Worm (Caenorhabditis elegans) whole organism, midembryonic: ENCODE data around the gene Y94H6A.10.
"Not testable (repeated sequence)": the region's sequence is repeated elsewhere in the genome, so short reads cannot be mapped to it uniquely, and the experiment has no call there.

Experiments
- T22C8.4 ChIP-seq: fragments of 200-800 bp; sonication (Bioruptor generic); IDR thresholded peaks from 2 replicates; pipeline ENCODE4 v1.3.6; 2022; ENCODE audit warnings: missing genetic modification characterization, missing compliant biosample characterization
- cog-1 ChIP-seq: sonication (generic microtip); optimal IDR thresholded peaks from 2 replicates; lab custom pipeline; 2016; ENCODE audit warnings: missing genetic modification characterization, missing compliant biosample characterization
- flt-1 ChIP-seq: fragments of 200-800 bp; sonication (Bioruptor generic); IDR thresholded peaks from 2 replicates; pipeline ENCODE4 v1.3.6; 2022; ENCODE audit warnings: missing genetic modification characterization, missing compliant biosample characterization
- klf-2 ChIP-seq: fragments of 200-800 bp; sonication (Bioruptor generic); conservative IDR thresholded peaks from 2 replicates; pipeline ENCODE4 v1.3.6; 2022; ENCODE audit warnings: missing genetic modification reagents, missing genetic modification characterization, missing compliant biosample characterization
- med-1 ChIP-seq: sonication (generic microtip); optimal IDR thresholded peaks from 2 replicates; lab custom pipeline; 2017; ENCODE audit warnings: missing genetic modification characterization, mild to moderate bottlenecking, missing compliant biosample characterization, antibody characterized with exemption, missing genetic modification reagents; ENCODE audit not compliant: insufficient read depth
- ref-1 ChIP-seq: fragments of 200-800 bp; sonication (Bioruptor generic); conservative IDR thresholded peaks from 2 replicates; pipeline ENCODE4 v1.3.6; 2022; ENCODE audit warnings: missing genetic modification reagents, missing genetic modification characterization, missing compliant biosample characterization
- tab-1 ChIP-seq: fragments of 200-800 bp; sonication (Bioruptor generic); IDR thresholded peaks from 2 replicates; pipeline ENCODE4 v1.3.6; 2022; ENCODE audit warnings: missing genetic modification characterization, missing compliant biosample characterization
- ztf-23 ChIP-seq: fragments of 200-800 bp; sonication (Bioruptor generic); IDR thresholded peaks from 2 replicates; pipeline ENCODE4 v1.3.6; 2022; ENCODE audit warnings: missing genetic modification reagents, missing genetic modification characterization, missing compliant biosample characterization
- ztf-29 ChIP-seq: fragments of 200-800 bp; sonication (Bioruptor generic); IDR thresholded peaks from 2 replicates; pipeline ENCODE4 v1.3.6; 2022; ENCODE audit warnings: missing genetic modification reagents, missing genetic modification characterization, missing compliant biosample characterization

Y94H6A.10 gene

DNA sequence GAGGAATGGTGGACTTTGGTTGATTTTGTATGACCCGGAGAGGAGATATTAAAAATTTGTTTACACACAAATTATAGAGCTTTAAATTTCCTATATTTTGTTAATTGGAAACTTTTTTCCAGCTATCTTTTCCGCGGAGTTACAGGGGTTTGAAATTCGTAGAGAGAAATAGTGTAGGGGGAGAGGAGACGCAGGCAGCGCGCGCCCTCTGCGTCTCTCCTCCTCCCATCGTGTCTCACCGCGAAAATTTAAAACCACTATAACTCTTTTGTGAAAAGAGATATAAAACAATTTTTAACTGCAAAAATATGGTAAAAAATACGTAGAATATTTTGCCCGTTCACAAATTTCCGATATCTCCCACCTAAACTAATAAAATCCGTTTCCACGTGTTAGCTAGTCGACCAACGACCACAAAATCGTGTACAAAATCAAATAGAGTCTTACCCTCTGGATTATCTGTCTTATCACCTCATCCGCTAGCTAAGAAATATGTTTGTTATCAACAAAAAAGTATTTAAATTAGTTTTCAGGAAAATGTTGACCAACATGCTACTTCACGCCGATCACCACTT lies 32.1 kb upstream of the Y94H6A.10 start, which contains the start of gene nhr-277:
Gene nhr-277, plus strand, starts transcription at position 525 of the 575 bp plus-strand sequence.
- no peak for TF ChIP-seq ztf-23 (GFP tag; lab: Robert Waterston, UW)
- no peak for TF ChIP-seq ref-1
- TF ChIP-seq flt-1 (GFP tag; lab: Robert Waterston, UW): no peak
- TF ChIP-seq med-1 (GFP tag; lab: Kevin White, UChicago): no peak
- TF ChIP-seq klf-2 (GFP tag; lab: Robert Waterston, UW): no peak
- TF ChIP-seq ztf-29 (GFP tag; lab: Robert Waterston, UW): no peak
- no peak for TF ChIP-seq cog-1 (tag; lab: Kevin White, UChicago)
- no peak for TF ChIP-seq T22C8.4 (GFP tag; lab: Robert Waterston, UW)
- TF ChIP-seq tab-1 (GFP tag; lab: Robert Waterston, UW): no peak

DNA sequence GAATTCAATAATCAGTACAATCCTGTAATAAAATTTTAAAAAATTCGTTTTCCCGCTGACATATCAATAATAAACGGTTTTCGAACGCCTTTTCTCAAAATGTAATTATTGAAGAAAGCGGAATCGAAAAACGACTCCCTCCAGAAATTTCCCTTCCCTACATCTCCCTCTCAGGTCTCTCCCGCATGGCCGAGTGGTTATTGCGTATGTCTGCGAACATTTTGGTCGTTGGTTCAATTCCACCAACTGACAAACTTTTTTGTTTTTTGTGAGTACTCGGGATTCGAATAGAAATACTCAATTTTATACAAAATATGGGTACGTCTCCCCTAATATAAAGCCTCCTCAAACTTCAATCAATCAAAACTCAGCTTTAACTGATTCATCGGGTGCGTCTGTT lies 29.6 kb upstream of the Y94H6A.10 start:
- TF ChIP-seq klf-2 (GFP tag; lab: Robert Waterston, UW): peak; percentile 95
- peak; percentile 89 for TF ChIP-seq ref-1
- TF ChIP-seq T22C8.4 (GFP tag; lab: Robert Waterston, UW): peak; percentile 94
- TF ChIP-seq ztf-29 (GFP tag; lab: Robert Waterston, UW): peak; percentile 90
- TF ChIP-seq ztf-23 (GFP tag; lab: Robert Waterston, UW): peak; percentile 96
- peak; percentile 98 for TF ChIP-seq tab-1 (GFP tag; lab: Robert Waterston, UW)
- TF ChIP-seq flt-1 (GFP tag; lab: Robert Waterston, UW): peak; percentile 95

DNA sequence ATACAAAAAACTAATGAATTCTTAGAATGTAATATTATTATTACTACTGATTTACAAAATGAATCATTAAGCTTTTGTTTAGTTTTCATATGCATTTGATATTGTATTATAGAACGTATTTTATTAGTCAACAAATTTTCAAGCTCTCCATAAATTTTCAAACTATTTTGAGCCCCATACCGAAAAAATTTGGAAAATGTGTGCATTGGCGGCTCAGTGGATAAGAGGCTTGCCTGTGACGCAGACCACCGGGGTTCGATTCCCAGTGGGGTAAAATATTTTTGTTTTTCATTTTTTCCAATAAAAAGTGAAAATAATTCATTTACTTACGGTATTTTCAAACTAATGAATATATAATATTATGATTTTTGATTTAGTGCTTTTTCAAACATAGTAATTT lies 28.0 kb upstream of the Y94H6A.10 start:
- no peak for TF ChIP-seq ref-1
- no peak for TF ChIP-seq cog-1 (tag; lab: Kevin White, UChicago)
- TF ChIP-seq klf-2 (GFP tag; lab: Robert Waterston, UW): no peak
- no peak for TF ChIP-seq flt-1 (GFP tag; lab: Robert Waterston, UW)
- no peak for TF ChIP-seq med-1 (GFP tag; lab: Kevin White, UChicago)
- no peak for TF ChIP-seq tab-1 (GFP tag; lab: Robert Waterston, UW)
- no peak for TF ChIP-seq ztf-23 (GFP tag; lab: Robert Waterston, UW)
- TF ChIP-seq T22C8.4 (GFP tag; lab: Robert Waterston, UW): no peak
- TF ChIP-seq ztf-29 (GFP tag; lab: Robert Waterston, UW): no peak

DNA sequence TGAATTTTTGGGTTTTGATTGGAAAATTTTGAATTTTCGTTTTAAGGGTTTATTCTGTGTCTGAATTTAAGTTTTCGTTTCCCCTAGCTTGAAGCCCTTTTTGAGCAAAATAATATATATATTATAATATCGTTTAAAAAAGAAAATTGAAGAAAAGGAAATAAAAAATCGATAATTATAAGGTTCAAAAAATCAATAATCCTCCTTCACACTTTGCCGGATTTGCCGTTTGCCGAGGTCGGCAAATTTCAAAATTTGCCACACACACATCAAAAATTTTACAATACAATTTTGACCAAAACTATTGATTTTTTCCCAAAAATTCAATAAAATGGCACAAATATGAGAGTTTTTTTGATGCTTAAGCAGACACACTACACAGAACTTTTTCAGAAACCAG lies 26.1 kb upstream of the Y94H6A.10 start:
- TF ChIP-seq med-1 (GFP tag; lab: Kevin White, UChicago) (no peak), tab-1 (GFP tag; lab: Robert Waterston, UW) (no peak), cog-1 (tag; lab: Kevin White, UChicago) (no peak), ztf-29 (GFP tag; lab: Robert Waterston, UW) (no peak), T22C8.4 (GFP tag; lab: Robert Waterston, UW) (peak; percentile 64), flt-1 (GFP tag; lab: Robert Waterston, UW) (no peak), ref-1 (no peak)

DNA sequence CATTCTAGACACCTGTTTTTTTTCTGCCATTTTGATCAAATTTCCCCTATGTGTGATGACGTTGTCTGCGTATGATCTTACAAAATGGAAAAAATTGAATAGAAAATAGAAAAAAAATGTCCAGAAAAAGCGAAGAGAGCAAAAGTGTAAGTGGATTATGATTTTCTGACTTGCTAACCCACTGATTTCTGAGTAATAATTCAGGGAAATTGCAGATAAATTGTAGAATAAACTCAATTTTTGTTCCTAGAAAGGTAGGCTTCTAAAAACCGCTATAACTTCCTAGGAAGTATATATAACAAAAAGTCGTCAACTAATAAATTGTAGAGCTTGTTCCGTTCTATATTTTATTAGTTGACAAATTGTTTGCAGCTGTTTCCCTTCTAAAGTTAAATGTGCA lies 24.2 kb upstream of the Y94H6A.10 start:
- TF ChIP-seq cog-1 (tag; lab: Kevin White, UChicago) (no peak), ref-1 (no peak), med-1 (GFP tag; lab: Kevin White, UChicago) (no peak), T22C8.4 (GFP tag; lab: Robert Waterston, UW) (no peak), tab-1 (GFP tag; lab: Robert Waterston, UW) (no peak), ztf-23 (GFP tag; lab: Robert Waterston, UW) (no peak), klf-2 (GFP tag; lab: Robert Waterston, UW) (no peak), flt-1 (GFP tag; lab: Robert Waterston, UW) (no peak), ztf-29 (GFP tag; lab: Robert Waterston, UW) (no peak)

DNA sequence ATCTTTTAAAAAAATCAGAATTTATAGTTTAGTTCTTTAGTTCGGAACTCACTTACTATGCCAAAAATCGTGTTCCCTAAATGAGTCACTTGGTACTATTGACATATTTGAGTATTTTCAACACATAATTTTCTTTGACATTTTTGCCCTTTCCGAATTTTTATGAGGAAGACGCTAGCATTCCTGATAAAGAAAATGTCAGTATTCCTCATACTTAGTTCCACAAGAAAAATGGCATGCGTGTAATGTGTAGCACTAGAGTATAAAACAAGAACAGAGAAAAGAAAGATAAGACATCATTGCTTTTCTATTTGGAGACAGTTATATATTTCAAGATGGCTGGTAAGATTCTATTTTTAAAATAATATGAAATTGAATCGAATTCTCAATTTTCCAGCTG lies 19.5 kb upstream of the Y94H6A.10 start, which contains the start of gene Y94H6A.2:
Gene Y94H6A.2, plus strand, starts transcription at position 336 of the 400 bp plus-strand sequence.
- TF ChIP-seq cog-1 (tag; lab: Kevin White, UChicago) (no peak), T22C8.4 (GFP tag; lab: Robert Waterston, UW) (no peak), med-1 (GFP tag; lab: Kevin White, UChicago) (no peak), ref-1 (no peak), ztf-29 (GFP tag; lab: Robert Waterston, UW) (no peak), flt-1 (GFP tag; lab: Robert Waterston, UW) (no peak)

DNA sequence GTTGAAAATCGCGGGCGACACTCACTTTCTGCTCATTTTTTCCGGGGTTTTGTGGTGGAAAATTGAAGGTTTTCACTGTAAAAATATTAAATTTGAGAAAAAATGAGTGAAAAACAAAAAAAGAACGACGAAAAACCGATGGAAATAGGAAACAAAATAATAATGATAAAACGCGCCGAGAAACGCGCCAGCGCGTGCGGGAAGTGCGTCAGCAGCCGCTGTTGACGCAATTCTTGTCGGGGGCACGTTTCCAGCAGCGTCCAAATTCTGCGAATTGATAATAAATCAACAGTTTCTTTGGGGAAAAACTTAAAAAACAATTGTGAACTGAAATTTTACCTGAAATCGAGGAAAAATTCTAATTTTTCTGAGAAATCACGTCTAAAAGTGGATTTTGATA lies 15.3 kb upstream of the Y94H6A.10 start, which contains the start of gene ubxn-2:
Gene ubxn-2, minus strand, starts transcription at position 36 of the 400 bp plus-strand sequence.
- no peak for TF ChIP-seq flt-1 (GFP tag; lab: Robert Waterston, UW)
- TF ChIP-seq T22C8.4 (GFP tag; lab: Robert Waterston, UW): peak; percentile 30; the same call in 1 of the 2 replicates
- no peak for TF ChIP-seq tab-1 (GFP tag; lab: Robert Waterston, UW)
- TF ChIP-seq ztf-23 (GFP tag; lab: Robert Waterston, UW): peak; percentile 61

DNA sequence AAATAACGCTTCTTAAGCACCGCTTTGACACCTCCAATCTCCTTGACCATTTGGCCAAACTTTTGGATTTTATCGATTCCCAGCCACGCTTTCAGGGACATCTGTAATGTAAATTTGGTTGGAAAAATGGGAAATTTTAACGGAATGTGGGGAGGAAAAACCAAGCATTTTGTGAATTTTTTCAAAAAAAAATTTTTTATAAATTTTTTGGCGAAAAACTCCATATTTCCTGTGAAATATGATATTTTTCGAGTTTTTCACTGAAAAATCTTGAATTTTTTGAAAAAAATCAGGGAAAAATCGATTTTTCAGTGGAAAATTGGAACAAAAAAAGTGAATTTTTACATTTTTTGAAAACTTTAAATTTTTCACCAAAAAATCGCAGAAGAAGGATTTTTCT lies 9.3 kb upstream of the Y94H6A.10 start, which contains the start of gene ndua-12:
Gene ndua-12, minus strand, starts transcription at position 101 of the 400 bp plus-strand sequence.
- not testable (repeated sequence) for TF ChIP-seq klf-2 (GFP tag; lab: Robert Waterston, UW); cog-1 (tag; lab: Kevin White, UChicago); flt-1 (GFP tag; lab: Robert Waterston, UW)

DNA sequence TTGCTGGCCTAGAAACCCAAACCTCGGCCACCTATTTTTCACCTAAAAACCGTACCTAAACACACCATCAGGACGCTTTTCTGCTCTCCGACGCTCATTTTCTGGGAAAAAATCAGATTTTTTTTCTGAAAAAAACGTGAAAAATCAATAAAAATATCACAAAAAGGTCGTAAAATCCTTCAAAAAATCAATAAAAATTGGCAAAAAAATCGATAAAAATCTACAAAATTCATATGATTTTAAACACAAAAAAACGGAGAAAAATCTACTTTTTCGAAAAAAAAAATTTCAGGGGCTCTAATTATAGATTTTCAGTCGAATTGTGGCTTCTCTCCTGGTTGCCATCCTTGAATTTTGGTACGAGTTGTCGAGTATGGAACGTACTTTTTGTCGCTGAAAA lies 6.0 kb upstream of the Y94H6A.10 start, which contains the start of gene Y94H6A.7:
Gene Y94H6A.7, minus strand, starts transcription at position 101 of the 400 bp plus-strand sequence.
- peak; percentile 44; the same call in 1 of the 2 replicates for TF ChIP-seq T22C8.4 (GFP tag; lab: Robert Waterston, UW)

DNA sequence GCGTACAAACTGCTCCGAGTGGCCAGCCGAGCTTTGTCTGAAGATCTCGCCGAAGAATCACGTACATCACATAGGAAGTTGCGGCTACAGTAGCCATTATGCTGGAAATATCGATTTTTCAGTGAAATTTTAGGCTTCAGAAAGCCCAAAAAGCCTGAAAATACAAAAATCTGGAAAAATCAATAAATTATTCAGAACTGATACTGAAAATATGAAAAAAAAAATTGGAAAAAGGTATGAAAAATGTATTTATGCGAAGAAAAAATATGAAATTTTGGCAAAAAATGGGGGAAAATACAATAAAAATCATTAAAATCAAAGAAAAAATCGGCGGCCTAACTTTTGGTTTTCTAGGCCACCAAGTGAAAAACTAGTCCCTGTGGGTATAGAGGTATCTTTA lies 2.5 kb upstream of the Y94H6A.10 start, which contains the start of gene Y94H6A.12:
Gene Y94H6A.12, minus strand, starts transcription at position 101 of the 400 bp plus-strand sequence.
- TF ChIP-seq klf-2 (GFP tag; lab: Robert Waterston, UW) (no peak), cog-1 (tag; lab: Kevin White, UChicago) (no peak), ref-1 (no peak), ztf-29 (GFP tag; lab: Robert Waterston, UW) (no peak)
